Worm (Caenorhabditis elegans) whole organism, young adult: Measurements from ENCODE around the gene Y51B9A.9.

Experiments
- B0019.2 ChIP-seq: fragments of 200-800 bp; sonication (Bioruptor generic); conservative IDR thresholded peaks from 2 replicates; pipeline ENCODE4 v1.3.6; 2022; ENCODE audit warnings: missing genetic modification reagents, missing genetic modification characterization, missing compliant biosample characterization
- F10E7.11 ChIP-seq: sonication (generic microtip); optimal IDR thresholded peaks from 2 replicates; lab custom pipeline; 2017; ENCODE audit warnings: mild to moderate bottlenecking, missing genetic modification characterization, moderate library complexity, missing compliant biosample characterization
- F37B4.10 ChIP-seq: fragments of 200-800 bp; sonication (Bioruptor generic); IDR thresholded peaks from 2 replicates; pipeline ENCODE4 v1.3.6; 2022; ENCODE audit warnings: missing genetic modification characterization, missing compliant biosample characterization
- F55B11.4 ChIP-seq: sonication (generic microtip); optimal IDR thresholded peaks from 2 replicates; lab custom pipeline; 2016; ENCODE audit warnings: missing compliant biosample characterization, missing genetic modification characterization, borderline replicate concordance; ENCODE audit not compliant: insufficient read depth
- K12H6.12 ChIP-seq: fragments of 200-800 bp; sonication (Bioruptor generic); optimal IDR thresholded peaks from 2 replicates; lab custom pipeline; 2018; ENCODE audit warnings: mild to moderate bottlenecking, missing genetic modification characterization, missing compliant biosample characterization
- T07F8.4 ChIP-seq: sonication (generic microtip); optimal IDR thresholded peaks from 2 replicates; lab custom pipeline; 2016; ENCODE audit warnings: mild to moderate bottlenecking, missing genetic modification characterization, moderate library complexity, missing compliant biosample characterization
- T26A5.8 ChIP-seq: sonication (generic microtip); optimal IDR thresholded peaks from 2 replicates; lab custom pipeline; 2016; ENCODE audit warnings: missing genetic modification characterization, missing compliant biosample characterization
- Y53F4B.3 ChIP-seq: fragments of 200-800 bp; sonication (Bioruptor generic); IDR thresholded peaks from 2 replicates; pipeline ENCODE4 v1.3.6; 2022; ENCODE audit warnings: missing genetic modification reagents, missing genetic modification characterization, missing compliant biosample characterization
- Y79H2A.3 ChIP-seq: fragments of 200-800 bp; sonication (Bioruptor generic); conservative IDR thresholded peaks from 2 replicates; pipeline ENCODE4 v1.3.6; 2022; ENCODE audit warnings: missing genetic modification reagents, missing genetic modification characterization, missing compliant biosample characterization
- akir-1 ChIP-seq: fragments of 200-800 bp; sonication (Bioruptor generic); optimal IDR thresholded peaks from 2 replicates; lab custom pipeline; 2018; ENCODE audit warnings: mild to moderate bottlenecking, missing genetic modification characterization, moderate library complexity, missing compliant biosample characterization
- ama-1 ChIP-seq, 3 experiments: fragments of 150-350 bp in 1 of 3; sonication (generic microtip) in 2 of 3; optimal IDR thresholded peaks; 2 replicates each; lab custom pipeline; 2014 to 2018; ENCODE audit warnings: missing biosample characterization in 2 of 3, missing genetic modification characterization in 2 of 3, missing genetic modification reagents in 2 of 3
- aptf-2 ChIP-seq: fragments of 200-800 bp; sonication (Bioruptor generic); conservative IDR thresholded peaks from 2 replicates; pipeline ENCODE4 v1.3.6; 2022; ENCODE audit warnings: missing genetic modification reagents, missing genetic modification characterization, missing compliant biosample characterization
- aptf-3 ChIP-seq: fragments of 200-800 bp; sonication (Bioruptor generic); IDR thresholded peaks from 2 replicates; pipeline ENCODE4 v1.3.6; 2022; ENCODE audit warnings: missing genetic modification characterization, missing compliant biosample characterization
- attf-3 ChIP-seq: fragments of 200-800 bp; sonication (Bioruptor generic); conservative IDR thresholded peaks from 2 replicates; pipeline ENCODE4 v1.3.6; 2022; ENCODE audit warnings: missing genetic modification reagents, missing genetic modification characterization, missing compliant biosample characterization
- ceh-100 ChIP-seq: fragments of 200-800 bp; sonication (Bioruptor generic); IDR thresholded peaks from 2 replicates; pipeline ENCODE4 v1.3.6; 2022; ENCODE audit warnings: missing genetic modification reagents, missing genetic modification characterization, missing compliant biosample characterization
- ceh-91 ChIP-seq: fragments of 200-800 bp; sonication (Bioruptor generic); IDR thresholded peaks from 2 replicates; pipeline ENCODE4 v1.3.6; 2022; ENCODE audit warnings: missing genetic modification reagents, missing genetic modification characterization, missing compliant biosample characterization
- chd-7 ChIP-seq: sonication (generic microtip); optimal IDR thresholded peaks from 2 replicates; lab custom pipeline; 2016; ENCODE audit warnings: mild to moderate bottlenecking, missing genetic modification characterization, moderate library complexity, missing compliant biosample characterization
- efl-1 ChIP-seq: fragments of 150-350 bp; optimal IDR thresholded peaks from 2 replicates; lab custom pipeline; 2014; ENCODE audit warnings: missing biosample characterization, missing genetic modification reagents, missing genetic modification characterization
- egl-44 ChIP-seq: fragments of 200-800 bp; sonication (Bioruptor generic); IDR thresholded peaks from 2 replicates; pipeline ENCODE4 v1.3.6; 2022; ENCODE audit warnings: missing genetic modification reagents, missing genetic modification characterization, missing compliant biosample characterization
- egrh-3 ChIP-seq: fragments of 200-800 bp; sonication (Bioruptor generic); IDR thresholded peaks from 2 replicates; pipeline ENCODE4 v1.3.6; 2022; ENCODE audit warnings: missing genetic modification reagents, missing genetic modification characterization, missing compliant biosample characterization
- hsf-1 ChIP-seq: fragments of 200-800 bp; sonication (Bioruptor generic); IDR thresholded peaks from 2 replicates; pipeline ENCODE4 v1.3.6; 2022; ENCODE audit warnings: missing genetic modification reagents, missing genetic modification characterization, missing compliant biosample characterization
- lag-1 ChIP-seq: fragments of 200-800 bp; sonication (Bioruptor generic); IDR thresholded peaks from 2 replicates; pipeline ENCODE4 v1.3.6; 2022; ENCODE audit warnings: missing genetic modification reagents, missing genetic modification characterization, missing compliant biosample characterization
- lir-1 ChIP-seq: fragments of 200-800 bp; sonication (Bioruptor generic); conservative IDR thresholded peaks from 2 replicates; pipeline ENCODE4 v1.3.6; 2022; ENCODE audit warnings: missing genetic modification reagents, missing genetic modification characterization, missing compliant biosample characterization
- madf-3 ChIP-seq: fragments of 200-800 bp; sonication (Bioruptor generic); IDR thresholded peaks from 2 replicates; pipeline ENCODE4 v1.3.6; 2022; ENCODE audit warnings: missing genetic modification reagents, missing genetic modification characterization, missing compliant biosample characterization
- mcd-1 ChIP-seq: fragments of 200-800 bp; sonication (Bioruptor generic); IDR thresholded peaks from 2 replicates; pipeline ENCODE4 v1.3.6; 2022; ENCODE audit warnings: missing genetic modification reagents, missing genetic modification characterization, missing compliant biosample characterization
- nfya-1 ChIP-seq: sonication (generic microtip); optimal IDR thresholded peaks from 2 replicates; lab custom pipeline; 2017; ENCODE audit warnings: antibody characterized with exemption, missing compliant biosample characterization, missing genetic modification characterization, borderline replicate concordance; ENCODE audit not compliant: insufficient read depth
- nfya-2 ChIP-seq: fragments of 200-800 bp; sonication (Bioruptor generic); IDR thresholded peaks from 2 replicates; pipeline ENCODE4 v1.3.6; 2022; ENCODE audit warnings: missing genetic modification reagents, missing genetic modification characterization, missing compliant biosample characterization
- nhr-179 ChIP-seq: sonication (generic microtip); optimal IDR thresholded peaks from 2 replicates; lab custom pipeline; 2016; ENCODE audit warnings: mild to moderate bottlenecking, missing genetic modification characterization, missing compliant biosample characterization
- nhr-27 ChIP-seq: fragments of 200-800 bp; sonication (Bioruptor generic); optimal IDR thresholded peaks from 2 replicates; lab custom pipeline; 2018; ENCODE audit warnings: mild to moderate bottlenecking, missing genetic modification characterization, moderate library complexity, missing compliant biosample characterization
- pha-4 ChIP-seq: fragments of 150-350 bp; sonication (generic microtip); optimal IDR thresholded peaks from 2 replicates; lab custom pipeline; 2014; ENCODE audit warnings: missing biosample characterization, missing genetic modification reagents, missing genetic modification characterization
- sea-2 ChIP-seq: fragments of 200-800 bp; sonication (Bioruptor generic); IDR thresholded peaks from 2 replicates; pipeline ENCODE4 v1.3.6; 2022; ENCODE audit warnings: missing genetic modification characterization, missing compliant biosample characterization
- snpc-3.4 ChIP-seq: sonication (generic microtip); optimal IDR thresholded peaks from 2 replicates; lab custom pipeline; 2017; ENCODE audit warnings: missing genetic modification characterization, mild to moderate bottlenecking, missing compliant biosample characterization, antibody characterized with exemption, moderate library complexity, missing genotype, missing genetic modification reagents
- zfh-2 ChIP-seq: fragments of 200-800 bp; sonication (Bioruptor generic); conservative IDR thresholded peaks from 2 replicates; pipeline ENCODE4 v1.3.6; 2022; ENCODE audit warnings: missing genetic modification reagents, missing genetic modification characterization, missing compliant biosample characterization
- zim-3 ChIP-seq: sonication (generic microtip); optimal IDR thresholded peaks from 2 replicates; lab custom pipeline; 2017; ENCODE audit warnings: mild to moderate bottlenecking, missing genetic modification characterization, moderate library complexity, missing compliant biosample characterization
- ztf-22 ChIP-seq: fragments of 200-800 bp; sonication (Bioruptor generic); optimal IDR thresholded peaks from 2 replicates; lab custom pipeline; 2018; ENCODE audit warnings: mild to moderate bottlenecking, missing genetic modification characterization, moderate library complexity, missing compliant biosample characterization
- ztf-26 ChIP-seq: sonication (generic microtip); optimal IDR thresholded peaks from 2 replicates; lab custom pipeline; 2017; ENCODE audit warnings: missing genetic modification characterization, missing compliant biosample characterization

Y51B9A.9 gene

DNA sequence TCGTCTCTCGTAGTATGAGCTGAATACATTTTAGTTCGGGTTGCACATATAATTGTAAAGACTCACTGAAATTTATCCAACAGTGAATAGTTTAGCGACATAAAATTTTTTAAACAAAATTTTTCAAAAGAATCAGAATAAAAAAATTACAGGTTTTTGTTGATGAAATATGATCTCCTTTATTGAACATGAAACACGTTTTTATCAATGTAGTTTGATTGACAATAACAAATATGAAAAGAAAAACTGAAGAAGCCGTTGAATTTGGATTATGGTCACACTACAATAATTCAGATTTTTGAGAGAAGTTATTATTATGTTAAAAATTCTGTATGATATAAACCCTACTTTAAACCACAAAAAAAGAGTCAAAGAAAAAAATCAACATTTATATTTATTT lies 42.7 kb upstream of the Y51B9A.9 start, which contains the start of gene chil-17:
TSS of gene chil-17 (minus strand) at position 101 of the 400 bp plus-strand sequence.
- TF ChIP-seq lir-1 (GFP tag; lab: Robert Waterston, UW) (no peak), snpc-3.4 (tag; lab: Kevin White, UChicago) (no peak), zfh-2 (GFP tag; lab: Robert Waterston, UW) (no peak), Y79H2A.3 (no peak), zim-3 (no peak), egl-44 (GFP tag; lab: Robert Waterston, UW) (no peak), hsf-1 (no peak), aptf-2 (GFP tag; lab: Robert Waterston, UW) (no peak), B0019.2 (GFP tag; lab: Robert Waterston, UW) (no peak), ztf-26 (no peak)

DNA sequence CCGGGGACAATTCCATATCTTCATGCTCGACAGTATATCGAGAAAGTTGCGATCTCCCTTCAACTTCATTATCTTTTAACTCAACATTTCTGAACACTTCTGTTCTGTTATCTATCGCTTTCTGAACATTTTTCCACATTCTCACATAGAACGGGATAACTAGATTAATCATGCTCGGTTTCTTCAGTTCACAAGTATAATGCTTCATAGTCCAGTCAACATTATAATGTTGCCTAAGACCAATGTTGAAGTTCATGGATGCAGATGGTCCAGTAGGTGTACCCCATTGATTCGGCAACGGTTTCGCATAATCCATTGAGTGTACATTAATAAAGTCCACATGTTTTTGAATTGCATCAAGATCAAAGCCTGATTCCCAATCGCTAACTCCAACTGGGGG lies 41.5 kb upstream of the Y51B9A.9 start:
- TF ChIP-seq F55B11.4 = no peak
- TF ChIP-seq madf-3 (GFP tag; lab: Robert Waterston, UW) = no peak
- TF ChIP-seq ztf-22 = no peak
- TF ChIP-seq nfya-2 (GFP tag; lab: Robert Waterston, UW) = no peak

DNA sequence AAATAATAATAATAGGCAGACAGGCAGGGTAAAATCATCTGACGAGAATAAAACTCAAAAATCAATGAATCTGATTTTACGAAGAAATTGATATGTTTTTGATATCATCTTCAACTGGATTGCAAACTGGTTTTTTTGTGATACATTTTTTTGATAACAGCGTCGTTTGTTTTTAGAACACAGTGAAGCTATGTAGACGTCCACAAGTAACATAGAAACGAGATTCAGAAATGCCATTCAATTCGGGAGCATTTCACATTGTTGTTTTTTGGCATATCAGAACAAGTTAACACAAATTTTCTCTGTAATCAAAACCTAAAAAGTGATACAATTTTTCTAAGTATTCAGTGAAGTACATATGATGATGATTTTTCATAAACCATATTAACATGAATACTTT lies 40.8 kb upstream of the Y51B9A.9 start, which contains the start of gene chil-13:
TSS of gene chil-13 (minus strand) at position 101 of the 400 bp plus-strand sequence.
- TF ChIP-seq ceh-91 (GFP tag; lab: Robert Waterston, UW) (no peak), nhr-179 (tag; lab: Kevin White, UChicago) (no peak), ceh-100 (GFP tag; lab: Robert Waterston, UW) (no peak), mcd-1 (GFP tag; lab: Robert Waterston, UW) (no peak), lir-1 (GFP tag; lab: Robert Waterston, UW) (no peak), T07F8.4 (tag; lab: Kevin White, UChicago) (no peak), F37B4.10 (GFP tag; lab: Robert Waterston, UW) (no peak), nfya-1 (tag; lab: Kevin White, UChicago) (no peak), lag-1 (GFP tag; lab: Robert Waterston, UW) (no peak), nhr-27 (tag; lab: Kevin White, UChicago) (no peak), ama-1 (optimal IDR thresholded peaks at IDR 0.05; lab: Kevin White, UChicago) (no peak), ama-1 (GFP tag; optimal IDR thresholded peaks at IDR 0.05; lab: Kevin White, UChicago) (no peak), attf-3 (GFP tag; lab: Robert Waterston, UW) (no peak), egrh-3 (GFP tag; lab: Robert Waterston, UW) (no peak), chd-7 (no peak), aptf-3 (no peak), F10E7.11 (no peak), efl-1 (GFP tag; lab: Kevin White, UChicago) (no peak)

DNA sequence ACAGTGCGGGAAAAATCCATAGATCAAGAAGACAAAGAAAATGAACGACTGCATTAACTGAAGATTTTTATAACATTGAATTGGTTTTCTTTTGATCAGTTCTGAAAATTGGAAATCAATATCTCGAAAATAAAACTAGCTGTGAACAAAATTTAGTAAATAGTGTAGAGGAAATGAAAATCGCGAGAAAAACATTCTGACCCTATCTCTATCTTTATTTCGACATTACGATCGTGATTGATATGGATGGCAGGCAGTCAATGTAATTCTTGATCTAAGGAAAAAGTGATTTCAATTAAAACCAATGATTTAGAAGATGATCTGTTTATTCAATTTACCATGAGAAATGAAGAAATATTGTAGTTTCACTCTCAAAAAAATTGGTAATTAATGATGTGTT lies 38.6 kb upstream of the Y51B9A.9 start, which contains the start of gene kin-16:
TSS of gene kin-16 (minus strand) at position 101 of the 400 bp plus-strand sequence.
- TF ChIP-seq K12H6.12 (tag; lab: Kevin White, UChicago) (no peak), sea-2 (no peak), T26A5.8 (tag; lab: Kevin White, UChicago) (no peak), pha-4 (tag; lab: Kevin White, UChicago) (no peak), nhr-179 (tag; lab: Kevin White, UChicago) (no peak), egrh-3 (GFP tag; lab: Robert Waterston, UW) (no peak), akir-1 (GFP tag; lab: Kevin White, UChicago) (no peak), Y53F4B.3 (no peak), F10E7.11 (no peak)
